Fruit fly (Drosophila melanogaster): ENCODE measurements around the gene LeuRS.

DNA sequence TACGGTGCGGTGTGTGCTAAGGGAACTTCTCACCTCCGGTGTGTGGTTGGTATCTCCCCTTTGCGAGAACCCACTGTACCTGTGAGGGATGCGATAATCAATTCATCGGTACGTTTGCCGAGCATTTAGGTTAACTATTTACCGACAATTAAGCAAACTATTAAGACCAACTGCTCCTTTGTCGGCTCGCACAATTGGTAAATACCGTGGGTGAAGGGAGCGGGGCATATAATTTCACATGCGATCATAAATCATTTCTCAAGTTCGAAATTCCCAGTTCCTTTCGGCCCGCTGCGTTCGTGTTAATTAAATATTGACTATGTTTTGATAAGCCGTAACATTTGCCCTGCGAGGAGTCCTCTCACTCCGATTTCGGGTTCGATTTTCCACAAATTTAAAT is 34.4 kb upstream of the LeuRS start:
- no peak for TF ChIP-seq CG9609 (GFP tag; optimal IDR thresholded peaks at IDR 0.05)
- no peak for TF ChIP-seq CG6854 (GFP tag; optimal IDR thresholded peaks at IDR 0.05)
- no peak for TF ChIP-seq Lpt (GFP tag; optimal IDR thresholded peaks at IDR 0.05)
- TF ChIP-seq CG16813 (GFP tag; IDR thresholded peaks at IDR 0.05; ENCODE audit: partially characterized antibody) = no peak
- no peak for TF ChIP-seq Doc3 (GFP tag; IDR thresholded peaks at IDR 0.05; ENCODE audit: partially characterized antibody)
- no peak for TF ChIP-seq CG5953 (GFP tag; IDR thresholded peaks at IDR 0.05)
- TF ChIP-seq Poxn (GFP tag; IDR thresholded peaks at IDR 0.05) = no peak
- no peak for TF ChIP-seq CG8765 (GFP tag; IDR thresholded peaks at IDR 0.05)
